Fruit fly (Drosophila melanogaster): ENCODE measurements around the gene CG14518.
A peak's percentile ranks its signal among the peaks of the same experiment; 100 is the strongest.

Gene CG14518

DNA sequence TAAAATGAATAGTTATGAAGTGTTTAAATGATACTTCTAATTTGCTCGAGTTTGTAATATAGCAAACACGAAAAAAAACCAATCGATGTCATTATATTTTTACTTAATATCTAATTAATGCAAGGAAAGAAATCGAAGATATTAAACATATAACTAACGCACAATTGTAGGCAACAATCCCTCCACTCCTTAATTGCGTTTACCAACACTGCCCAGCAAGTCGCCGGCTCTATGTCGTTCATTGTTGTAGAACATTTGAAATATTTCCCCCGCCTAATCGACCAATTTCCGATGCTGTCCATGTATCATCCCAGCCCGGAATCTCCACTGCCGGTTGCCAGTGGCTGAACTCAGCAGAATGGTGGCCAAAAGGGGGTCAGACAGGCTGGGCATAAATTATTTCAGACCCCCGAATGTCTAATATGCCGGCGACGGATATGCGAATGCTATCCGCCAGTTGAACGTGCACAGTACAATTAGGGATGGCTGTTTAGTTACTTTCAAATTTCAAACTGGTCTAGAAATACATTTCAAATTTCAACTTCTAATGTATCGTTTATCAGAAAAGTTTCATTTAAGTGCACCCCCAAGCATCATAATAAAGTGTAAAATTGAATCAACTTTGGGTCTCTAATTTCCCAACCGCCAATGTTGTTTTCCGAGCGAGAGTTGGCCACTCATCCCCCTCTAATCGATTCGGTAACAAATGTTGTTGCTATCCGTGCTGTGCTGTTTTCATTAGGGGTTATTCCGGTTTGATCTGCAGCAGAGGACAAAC lies 43.8 kb downstream of the CG14518 start (continued):
- no peak for TF ChIP-seq CG9609 (GFP tag; optimal IDR thresholded peaks at IDR 0.05)
- TF ChIP-seq Lhr (GFP tag; optimal IDR thresholded peaks at IDR 0.05): no peak
- TF ChIP-seq Opbp (GFP tag; IDR thresholded peaks at IDR 0.05; ENCODE audit: partially characterized antibody): no peak
- TF ChIP-seq Oaz (GFP tag; IDR thresholded peaks at IDR 0.05): no peak
- no peak for TF ChIP-seq Drgx (GFP tag; IDR thresholded peaks at IDR 0.05)
- no peak for TF ChIP-seq B-H2 (GFP tag; optimal IDR thresholded peaks at IDR 0.05)
- TF ChIP-seq lola (GFP tag; optimal IDR thresholded peaks at IDR 0.05): peak in 1 of 3 experiments; percentile 6
- TF ChIP-seq pnt (GFP tag; optimal IDR thresholded peaks at IDR 0.05): no peak
- no peak for TF ChIP-seq NFAT (GFP tag; IDR thresholded peaks at IDR 0.05)
- TF ChIP-seq CG18262 (tag; optimal IDR thresholded peaks at IDR 0.05): peak; percentile 29
- TF ChIP-seq C15 (GFP tag; IDR thresholded peaks at IDR 0.05): no peak
- TF ChIP-seq CG14441 (GFP tag; IDR thresholded peaks at IDR 0.05): peak; percentile 42
- TF ChIP-seq her (GFP tag; optimal IDR thresholded peaks at IDR 0.05): peak; percentile 3
- TF ChIP-seq slbo (GFP tag; IDR thresholded peaks at IDR 0.05): peak; percentile 66
- peak in 1 of 2 experiments; percentile 17 for TF ChIP-seq bsh (GFP tag; optimal IDR thresholded peaks at IDR 0.05)
- TF ChIP-seq Mes4 (GFP tag; optimal IDR thresholded peaks at IDR 0.05): no peak
- TF ChIP-seq CG34376 (GFP tag; optimal IDR thresholded peaks at IDR 0.05): peak; percentile 23
- TF ChIP-seq CG10321 (GFP tag; IDR thresholded peaks at IDR 0.05): no peak
- no peak for TF ChIP-seq CG11247 (GFP tag; IDR thresholded peaks at IDR 0.05)
- TF ChIP-seq disco-r (GFP tag; optimal IDR thresholded peaks at IDR 0.05): no peak
- TF ChIP-seq pho (GFP tag; optimal IDR thresholded peaks at IDR 0.05): no peak
- peak; percentile 42 for TF ChIP-seq CG9817 (tag; optimal IDR thresholded peaks at IDR 0.05)
- TF ChIP-seq Mrtf (GFP tag; IDR thresholded peaks at IDR 0.05): no peak
- peak; percentile 15 for TF ChIP-seq CG10654 (GFP tag; optimal IDR thresholded peaks at IDR 0.05)
- TF ChIP-seq sr (GFP tag; IDR thresholded peaks at IDR 0.05): no peak
- no peak for TF ChIP-seq fd102C (GFP tag; optimal IDR thresholded peaks at IDR 0.05)
- peak; percentile 19 for TF ChIP-seq odd (GFP tag; optimal IDR thresholded peaks at IDR 0.05)
- TF ChIP-seq CG8281 (tag; optimal IDR thresholded peaks at IDR 0.05): peak; percentile 17
- no peak for TF ChIP-seq CG12942 (GFP tag; optimal IDR thresholded peaks at IDR 0.05)
- TF ChIP-seq dm (GFP tag; optimal IDR thresholded peaks at IDR 0.05): no peak
- TF ChIP-seq Nf-YB (GFP tag; optimal IDR thresholded peaks at IDR 0.05): no peak
- no peak for TF ChIP-seq GATAe (GFP tag; conservative IDR thresholded peaks at IDR 0.05)
- peak; percentile 53 for TF ChIP-seq CG13424 (tag; optimal IDR thresholded peaks at IDR 0.05)
- peak; percentile 30 for TF ChIP-seq maf-S (GFP tag; optimal IDR thresholded peaks at IDR 0.05)
- TF ChIP-seq jing (GFP tag; optimal IDR thresholded peaks at IDR 0.05): no peak
- TF ChIP-seq org-1 (GFP tag; optimal IDR thresholded peaks at IDR 0.05): peak; percentile 37
- TF ChIP-seq Sox100B (GFP tag; optimal IDR thresholded peaks at IDR 0.05): no peak
- peak; percentile 69 for TF ChIP-seq CG2120 (GFP tag; optimal IDR thresholded peaks at IDR 0.05)
- TF ChIP-seq tgo (GFP tag; IDR thresholded peaks at IDR 0.05): peak; percentile 40; the same call in 1 of the 3 replicates
- TF ChIP-seq Sry-β (GFP tag; optimal IDR thresholded peaks at IDR 0.05): no peak
- no peak for TF ChIP-seq cg (GFP tag; optimal IDR thresholded peaks at IDR 0.05)
- no peak for TF ChIP-seq CG43689 (GFP tag; IDR thresholded peaks at IDR 0.05)
- TF ChIP-seq CG6175 (GFP tag; IDR thresholded peaks at IDR 0.05): no peak
- TF ChIP-seq Doc3 (GFP tag; IDR thresholded peaks at IDR 0.05; ENCODE audit: partially characterized antibody): no peak
- TF ChIP-seq H2.0 (GFP tag; IDR thresholded peaks at IDR 0.05): peak; percentile 50; the same call in 1 of the 2 replicates
- peak; percentile 29 for TF ChIP-seq CG12219 (GFP tag; optimal IDR thresholded peaks at IDR 0.05)
- TF ChIP-seq kay (GFP tag; optimal IDR thresholded peaks at IDR 0.05): no peak
- TF ChIP-seq CHES-1-like (GFP tag; optimal IDR thresholded peaks at IDR 0.05): peak; percentile 25
- peak; percentile 40 for TF ChIP-seq pb (GFP tag; optimal IDR thresholded peaks at IDR 0.05)
- TF ChIP-seq CG9215 (GFP tag; IDR thresholded peaks at IDR 0.05): peak; percentile 31; the same call in 1 of the 2 replicates

Data from whole organism, embryonic.